Worm (Caenorhabditis elegans) whole organism, early embryonic: ENCODE measurements around the gene col-147.

ENCODE experiments used
- B0310.2 ChIP-seq: sonication (generic microtip); optimal IDR thresholded peaks from 2 replicates; lab custom pipeline; 2016; ENCODE audit warnings: mild to moderate bottlenecking, missing genetic modification characterization, missing compliant biosample characterization
- F13C5.2 ChIP-seq: sonication (generic microtip); optimal IDR thresholded peaks from 2 replicates; lab custom pipeline; 2017; ENCODE audit warnings: mild to moderate bottlenecking, missing genetic modification characterization, inconsistent platforms, missing compliant biosample characterization
- ama-1 ChIP-seq: fragments of 150-350 bp; optimal IDR thresholded peaks from 2 replicates; lab custom pipeline; 2014
- ceh-13 ChIP-seq: fragments of 200-800 bp; sonication (Bioruptor generic); optimal IDR thresholded peaks from 2 replicates; lab custom pipeline; 2018; ENCODE audit warnings: mild to moderate bottlenecking, missing genetic modification characterization, missing compliant biosample characterization
- ets-7 ChIP-seq: sonication (generic microtip); optimal IDR thresholded peaks from 2 replicates; lab custom pipeline; 2016; ENCODE audit warnings: missing genotype, missing genetic modification characterization, missing compliant biosample characterization
- hmbx-1 ChIP-seq: sonication (generic microtip); optimal IDR thresholded peaks from 2 replicates; lab custom pipeline; 2016; ENCODE audit warnings: mild to moderate bottlenecking, missing genetic modification characterization, missing compliant biosample characterization
- hnd-1 ChIP-seq: sonication (generic microtip); optimal IDR thresholded peaks from 2 replicates; lab custom pipeline; 2016; ENCODE audit warnings: missing genetic modification characterization, missing compliant biosample characterization
- tbx-11 ChIP-seq: fragments of 200-800 bp; sonication (Bioruptor generic); IDR thresholded peaks from 2 replicates; pipeline ENCODE4 v1.3.6; 2022; ENCODE audit warnings: missing genetic modification characterization, missing compliant biosample characterization

DNA sequence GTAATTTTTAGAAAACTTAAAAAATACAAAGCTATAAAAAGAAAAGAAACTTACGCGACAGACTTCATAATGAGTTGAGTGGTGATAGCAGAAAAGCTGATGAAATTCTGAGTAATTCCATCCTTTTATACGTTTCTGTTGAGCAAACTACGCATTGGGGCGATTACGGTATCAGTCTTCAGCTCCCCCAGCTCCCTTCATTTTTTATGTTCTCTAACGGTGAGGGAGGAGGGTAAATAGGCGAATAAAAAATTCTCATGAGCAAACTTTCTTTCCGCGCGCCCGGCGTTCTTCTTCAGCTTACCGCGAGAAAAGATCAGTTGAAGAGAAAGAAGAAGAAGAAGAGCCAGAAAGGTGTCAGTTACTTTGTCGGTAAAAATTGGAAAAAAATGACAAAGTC is 14.2 kb downstream of the col-147 start, which contains the start of gene idpc-7:
- no peak for TF ChIP-seq ama-1 (lab: Kevin White, UChicago)
- TF ChIP-seq F13C5.2, result no peak
- no peak for TF ChIP-seq ceh-13 (GFP tag; lab: Kevin White, UChicago)
- TF ChIP-seq hmbx-1 (tag; lab: Kevin White, UChicago), result no peak
- no peak for TF ChIP-seq ets-7 (tag; lab: Kevin White, UChicago)
- no peak for TF ChIP-seq B0310.2 (tag; lab: Kevin White, UChicago)
- no peak for TF ChIP-seq tbx-11 (GFP tag; lab: Robert Waterston, UW)
- TF ChIP-seq hnd-1 (tag; lab: Kevin White, UChicago), result no peak
